Fruit fly (Drosophila melanogaster): ENCODE measurements around the gene UBL3.

- TF ChIP-seq CG34367 (tag; optimal IDR thresholded peaks at IDR 0.05) (no peak), CG8159 (tag; optimal IDR thresholded peaks at IDR 0.05) (no peak), EcR (GFP tag; optimal IDR thresholded peaks at IDR 0.05) (no peak), CG14655 (GFP tag; optimal IDR thresholded peaks at IDR 0.05) (no peak)
These were observed 18.1 kb upstream of the UBL3 start for dm6 chrX:15870777-15871757.
